Worm (Caenorhabditis elegans) whole organism, late embryonic: ENCODE measurements around the gene C17H11.6.

Experiments used
- ama-1 ChIP-seq: fragments of 150-350 bp; optimal IDR thresholded peaks from 2 replicates; lab custom pipeline; 2014
- ceh-14 ChIP-seq: sonication (generic microtip); optimal IDR thresholded peaks from 2 replicates; lab custom pipeline; 2016; ENCODE audit warnings: missing genotype, missing genetic modification characterization, missing compliant biosample characterization
- ceh-34 ChIP-seq: sonication (generic microtip); optimal IDR thresholded peaks from 2 replicates; lab custom pipeline; 2016; ENCODE audit warnings: mild to moderate bottlenecking, missing genetic modification characterization, missing compliant biosample characterization
- dve-1 ChIP-seq: sonication (generic microtip); optimal IDR thresholded peaks from 2 replicates; lab custom pipeline; 2017; ENCODE audit warnings: antibody characterized with exemption, mild to moderate bottlenecking, missing genetic modification characterization, missing compliant biosample characterization
- gmeb-2 ChIP-seq: sonication (generic microtip); optimal IDR thresholded peaks from 2 replicates; lab custom pipeline; 2016; ENCODE audit warnings: missing genetic modification characterization, inconsistent platforms, missing compliant biosample characterization
- madf-2 ChIP-seq: sonication (generic microtip); optimal IDR thresholded peaks from 2 replicates; lab custom pipeline; 2017; ENCODE audit warnings: missing genetic modification characterization, missing compliant biosample characterization
- pha-4 ChIP-seq: fragments of 150-350 bp; optimal IDR thresholded peaks from 2 replicates; lab custom pipeline; 2018; ENCODE audit warnings: missing biosample characterization, missing genetic modification reagents, missing genetic modification characterization
- pqm-1 ChIP-seq: sonication (generic microtip); optimal IDR thresholded peaks from 2 replicates; lab custom pipeline; 2016; ENCODE audit warnings: missing genetic modification characterization, missing compliant biosample characterization
- unc-3 ChIP-seq, 2 experiments: fragments of 200-800 bp in 1 of 2; sonication (Bioruptor generic) in 1 of 2; sonication (generic microtip) in 1 of 2; conservative IDR thresholded peaks in 1 of 2; optimal IDR thresholded peaks in 1 of 2; 2 replicates each; pipeline versions ENCODE4 v1.3.6 to Lab custom; 2016 to 2022; ENCODE audit warnings: missing compliant biosample characterization in 2 of 2, missing genetic modification characterization in 2 of 2, missing genetic modification reagents in 1 of 2
- ztf-16 ChIP-seq: sonication (generic microtip); optimal IDR thresholded peaks from 2 replicates; lab custom pipeline; 2017; ENCODE audit warnings: missing genetic modification characterization, missing compliant biosample characterization

ce11 chrX:8204475-8204874, 891 bp upstream of the C17H11.6 start:
- TF ChIP-seq pqm-1 (tag; lab: Kevin White, UChicago): no peak
- TF ChIP-seq ama-1 (lab: Kevin White, UChicago): no peak
- no peak for TF ChIP-seq unc-3 (GFP tag; conservative IDR thresholded peaks at IDR 0.05; lab: Robert Waterston, UW)
- TF ChIP-seq unc-3 (tag; optimal IDR thresholded peaks at IDR 0.05; lab: Kevin White, UChicago): no peak
- TF ChIP-seq ceh-14 (tag; lab: Kevin White, UChicago): no peak
- TF ChIP-seq pha-4 (tag; lab: Kevin White, UChicago): no peak
- no peak for TF ChIP-seq ceh-34 (tag; lab: Kevin White, UChicago)
- no peak for TF ChIP-seq ztf-16 (tag; lab: Kevin White, UChicago)
- no peak for TF ChIP-seq gmeb-2 (tag; lab: Kevin White, UChicago)
- no peak for TF ChIP-seq madf-2 (tag; lab: Kevin White, UChicago)
- no peak for TF ChIP-seq dve-1 (tag; lab: Kevin White, UChicago)
